Worm (Caenorhabditis elegans): ENCODE data around the gene tbc-8.

tbc-8 gene

DNA sequence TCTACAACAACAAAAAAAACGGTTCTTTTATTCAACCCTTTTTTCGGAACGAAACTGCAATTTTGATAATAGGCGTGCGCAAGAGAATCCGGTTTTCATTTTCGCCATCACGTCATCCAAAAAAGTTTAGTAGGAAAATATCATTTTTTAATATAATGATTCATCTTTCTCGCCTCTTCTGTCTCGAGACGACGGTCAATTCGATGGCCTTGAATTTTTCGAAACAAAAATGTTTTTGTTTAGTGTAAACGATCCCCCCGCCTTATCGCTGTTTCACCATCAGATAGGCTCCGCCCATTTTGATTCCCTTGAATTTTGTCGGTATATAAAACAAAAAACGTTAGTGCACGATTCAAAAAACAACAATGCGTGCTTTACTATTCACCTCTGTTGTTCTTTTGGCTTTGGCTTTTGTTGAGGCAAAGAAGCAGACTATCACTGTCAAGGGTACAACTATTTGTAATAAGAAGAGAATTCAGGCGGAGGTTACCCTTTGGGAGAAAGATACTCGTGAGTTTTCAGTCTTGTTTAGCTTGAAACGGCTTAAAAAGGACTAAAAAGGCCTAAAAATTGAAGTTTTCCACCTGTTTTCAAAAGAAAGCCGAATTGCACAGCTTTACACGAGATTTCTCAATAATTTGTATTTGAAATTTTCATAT lies 27.1 kb upstream of the tbc-8 start, which contains the start of gene ttr-15 (continued):
- TF ChIP-seq tbx-9 (tag; optimal IDR thresholded peaks at IDR 0.05; ENCODE audit: borderline replicate concordance) (peak; percentile 71), ama-1 (optimal IDR thresholded peaks at IDR 0.05) (peak; percentile 92), ama-1 (GFP tag; optimal IDR thresholded peaks at IDR 0.05) (peak in 1 of 2 experiments; percentile 6), xnd-1 (tag; optimal IDR thresholded peaks at IDR 0.05) (no peak), madf-6 (GFP tag; IDR thresholded peaks at IDR 0.05) (0 out of 2 replicates have a peak, but pooled peaks have one; percentile 25), cebp-2 (GFP tag; IDR thresholded peaks at IDR 0.05) (no peak), ets-4 (GFP tag; optimal IDR thresholded peaks at IDR 0.05) (no peak), F49E8.2 (tag; optimal IDR thresholded peaks at IDR 0.05; ENCODE audit: insufficient read depth) (no peak)

ce11 chrIII:10338992-10339852 lies 25.5 kb upstream of the tbc-8 start:
- TF ChIP-seq lag-1 (GFP tag; IDR thresholded peaks at IDR 0.05) (no peak), ama-1 (optimal IDR thresholded peaks at IDR 0.05) (peak; percentile 78), ama-1 (GFP tag; optimal IDR thresholded peaks at IDR 0.05) (no peak), F55B11.4 (tag; optimal IDR thresholded peaks at IDR 0.05; ENCODE audit: borderline replicate concordance, insufficient read depth) (no peak), snpc-3.4 (tag; optimal IDR thresholded peaks at IDR 0.05) (no peak), tbx-9 (tag; optimal IDR thresholded peaks at IDR 0.05; ENCODE audit: borderline replicate concordance) (peak; percentile 39), ztf-26 (tag; optimal IDR thresholded peaks at IDR 0.05) (peak; percentile 50), nhr-179 (tag; optimal IDR thresholded peaks at IDR 0.05) (no peak), F23B12.7 (tag; optimal IDR thresholded peaks at IDR 0.05; ENCODE audit: insufficient read depth) (no peak), atf-7 (tag; optimal IDR thresholded peaks at IDR 0.05) (no peak), lin-40 (tag; optimal IDR thresholded peaks at IDR 0.05) (peak; percentile 21)

ce11 chrIII:10339949-10340348 lies 24.8 kb upstream of the tbc-8 start:
- TF ChIP-seq snpc-4 (GFP tag; optimal IDR thresholded peaks at IDR 0.05) (no peak), snpc-4 (tag; optimal IDR thresholded peaks at IDR 0.05) (no peak), cebp-2 (GFP tag; IDR thresholded peaks at IDR 0.05) (0 out of 2 replicates have a peak, but pooled peaks have one; percentile 19), ceh-40 (GFP tag; IDR thresholded peaks at IDR 0.05) (no peak), nhr-90 (tag; optimal IDR thresholded peaks at IDR 0.05) (no peak), ama-1 (optimal IDR thresholded peaks at IDR 0.05) (no peak), ama-1 (GFP tag; optimal IDR thresholded peaks at IDR 0.05) (no peak), B0336.3 (GFP tag; IDR thresholded peaks at IDR 0.05) (no peak), Y53F4B.3 (GFP tag; IDR thresholded peaks at IDR 0.05) (no peak), pha-4 (tag; optimal IDR thresholded peaks at IDR 0.05) (no peak), unc-62 (GFP tag; optimal IDR thresholded peaks at IDR 0.05) (no peak), nfyb-1 (GFP tag; IDR thresholded peaks at IDR 0.05) (no peak), repo-1 (tag; optimal IDR thresholded peaks at IDR 0.05) (peak; percentile 21), akir-1 (GFP tag; optimal IDR thresholded peaks at IDR 0.05) (no peak), atf-7 (tag; optimal IDR thresholded peaks at IDR 0.05) (no peak), tbx-9 (tag; optimal IDR thresholded peaks at IDR 0.05; ENCODE audit: borderline replicate concordance) (peak; percentile 12), egl-44 (GFP tag; IDR thresholded peaks at IDR 0.05) (no peak), lin-40 (tag; optimal IDR thresholded peaks at IDR 0.05) (no peak)

DNA sequence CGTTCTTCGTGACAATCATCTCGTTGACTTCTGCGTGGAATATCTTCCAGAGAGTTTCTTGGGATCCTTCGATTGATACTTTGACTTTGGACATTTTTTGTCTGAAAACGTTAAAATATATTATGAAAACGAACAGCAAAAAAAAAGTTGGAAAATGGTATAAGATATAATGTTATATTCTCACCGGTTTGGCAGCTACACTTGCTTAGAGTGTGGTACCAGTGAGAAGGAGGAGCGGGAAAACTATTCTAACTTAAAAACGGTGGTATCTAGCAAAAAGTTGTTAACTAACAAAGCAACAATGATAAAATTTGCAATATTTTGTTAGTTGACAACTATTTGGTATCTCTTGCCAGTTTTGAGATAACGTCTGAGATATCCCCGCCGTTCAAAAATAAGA lies 23.0 kb upstream of the tbc-8 start, which contains the start of gene tbx-9:
TSS of gene tbx-9 (minus strand) at position 101 of the 400 bp plus-strand sequence.
- no peak for TF ChIP-seq attf-5 (GFP tag; optimal IDR thresholded peaks at IDR 0.05)
- no peak for TF ChIP-seq B0261.1 (tag; optimal IDR thresholded peaks at IDR 0.05)
- no peak for TF ChIP-seq ama-1 (optimal IDR thresholded peaks at IDR 0.05)
- no peak for TF ChIP-seq ama-1 (GFP tag; optimal IDR thresholded peaks at IDR 0.05)
- no peak for TF ChIP-seq mes-4 (tag; optimal IDR thresholded peaks at IDR 0.05)
- no peak for TF ChIP-seq ZK185.1 (tag; optimal IDR thresholded peaks at IDR 0.05; ENCODE audit: poor library complexity, severe bottlenecking)
- TF ChIP-seq nhr-90 (tag; optimal IDR thresholded peaks at IDR 0.05) = no peak

All from whole organism, young adult.